Worm (Caenorhabditis elegans): ENCODE measurements around the gene cope-1.

ce11 chrIII:13476682-13477081, 50.6 kb downstream of the cope-1 start, which contains the start of gene T27E9.6:
- TF ChIP-seq unc-62 (GFP tag; optimal IDR thresholded peaks at IDR 0.05) (no peak), blmp-1 (tag; optimal IDR thresholded peaks at IDR 0.05; ENCODE audit: insufficient read depth) (no peak), mdl-1 (tag; optimal IDR thresholded peaks at IDR 0.05) (no peak), nhr-21 (tag; optimal IDR thresholded peaks at IDR 0.05) (no peak), lin-39 (tag; optimal IDR thresholded peaks at IDR 0.05) (no peak), ztf-4 (tag; optimal IDR thresholded peaks at IDR 0.05) (no peak), nhr-77 (tag; optimal IDR thresholded peaks at IDR 0.05) (no peak), egl-27 (tag; optimal IDR thresholded peaks at IDR 0.05) (no peak), mab-5 (tag; optimal IDR thresholded peaks at IDR 0.05) (no peak)

Data from whole organism, L2 larva.